Fruit fly (Drosophila melanogaster): ENCODE measurements around the gene betaNACtes3.
"Not testable (repeated sequence)": the region's sequence is repeated elsewhere in the genome, so short reads cannot be mapped to it uniquely, and the experiment has no call there.

Gene betaNACtes3

DNA sequence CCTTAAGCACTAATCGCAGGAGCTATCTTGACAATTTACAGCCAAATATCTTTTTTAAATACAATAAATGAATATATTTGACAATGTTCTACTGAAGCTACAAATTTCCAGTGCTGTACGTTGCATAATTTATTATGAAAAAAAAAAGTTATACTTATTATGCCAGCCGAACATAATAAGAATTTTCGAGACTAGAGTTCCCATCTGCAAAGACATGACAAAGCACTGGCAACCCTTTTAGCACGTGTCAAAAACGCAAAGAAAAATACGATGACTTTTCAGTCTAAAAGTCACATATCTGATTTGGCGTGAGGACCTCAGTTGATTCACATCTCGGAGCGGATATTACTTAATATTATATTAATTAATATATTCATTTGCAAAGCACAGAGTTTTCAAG is at the start of gene betaNACtes3:
TSS of gene betaNACtes3 (plus strand) at position 301 of the 400 bp plus-strand sequence.
- not testable (repeated sequence) for TF ChIP-seq CG12605 (GFP tag; IDR thresholded peaks at IDR 0.05); CG13204 (GFP tag; optimal IDR thresholded peaks at IDR 0.05); CG4496 (GFP tag; IDR thresholded peaks at IDR 0.05)

DNA sequence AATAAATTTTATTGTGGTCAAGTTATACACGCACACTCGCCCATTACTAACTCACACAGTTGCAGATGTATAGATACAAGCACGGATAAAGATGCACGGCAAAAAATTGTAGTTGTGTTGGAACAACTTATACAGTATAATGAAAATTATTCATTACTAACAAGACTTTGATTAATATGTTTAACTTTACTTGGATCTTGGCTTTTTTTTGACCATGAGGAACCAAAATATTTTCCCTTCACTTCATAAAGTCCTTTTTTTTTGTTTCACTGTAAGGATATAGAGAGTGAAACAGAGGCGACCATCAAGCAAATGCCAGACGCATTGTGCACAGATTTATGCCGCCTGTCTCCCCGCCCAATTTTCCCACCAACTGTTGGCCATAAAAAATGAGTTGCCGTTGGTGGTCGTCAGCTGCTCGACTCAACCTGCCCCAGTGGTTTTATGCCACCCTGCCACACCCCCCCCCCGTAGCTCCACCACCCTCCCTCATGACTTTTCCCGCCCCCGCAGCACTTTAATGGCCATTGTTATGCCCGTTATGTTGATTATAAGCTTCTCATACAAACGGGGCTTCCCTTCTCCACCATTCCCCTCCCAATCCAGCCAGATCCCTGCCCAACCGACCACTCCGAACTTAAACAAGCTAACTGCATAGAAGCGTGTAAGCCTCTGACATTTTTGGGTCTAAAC is 47.0 kb upstream of the betaNACtes3 start:
- TF ChIP-seq gl (tag; optimal IDR thresholded peaks at IDR 0.05), result no peak
- TF ChIP-seq CG32121 (GFP tag; IDR thresholded peaks at IDR 0.05), result no peak
- TF ChIP-seq Pif1A (GFP tag; optimal IDR thresholded peaks at IDR 0.05), result no peak

DNA sequence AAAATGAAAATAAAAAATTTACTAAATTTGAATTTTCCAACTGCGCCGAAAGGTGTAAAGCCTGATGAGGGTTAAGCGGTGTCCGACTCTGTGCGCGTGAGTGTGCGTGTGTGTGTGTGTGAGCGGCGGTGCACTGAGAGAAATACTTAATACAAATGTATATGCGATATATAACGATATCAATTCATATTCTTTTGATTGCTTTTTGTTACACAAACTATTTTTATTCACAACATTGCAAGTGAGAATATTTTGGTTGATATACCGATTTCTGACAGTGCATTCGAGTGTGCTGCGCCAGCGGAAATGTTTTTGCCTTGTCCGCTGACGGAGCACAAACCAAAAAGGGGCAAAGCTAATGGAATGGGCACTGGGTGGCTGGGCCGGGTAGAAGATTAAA is 46.4 kb upstream of the betaNACtes3 start:
- TF ChIP-seq CG8159 (tag; optimal IDR thresholded peaks at IDR 0.05), result peak; percentile 6
- no peak for TF ChIP-seq CG32121 (GFP tag; IDR thresholded peaks at IDR 0.05)

DNA sequence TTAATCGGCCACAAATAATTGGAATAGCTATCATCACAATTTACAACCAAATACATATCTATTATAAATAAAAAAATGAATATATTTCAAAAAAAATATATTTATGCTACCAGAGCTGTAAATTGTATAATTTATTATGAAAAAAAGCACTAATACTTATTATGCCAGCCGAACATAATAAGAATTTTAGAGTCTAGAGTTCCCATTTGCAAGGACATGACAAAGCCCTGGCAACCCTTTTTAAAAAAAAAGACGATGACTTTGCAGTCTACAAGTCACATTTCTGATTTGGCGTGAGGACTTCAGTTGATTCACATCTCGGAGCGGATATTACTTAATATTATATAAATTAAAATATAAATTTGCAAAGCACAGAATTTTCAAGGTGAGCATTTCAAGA is 1.4 kb downstream of the betaNACtes3 start, which contains the start of gene betaNACtes4:
TSS of gene betaNACtes4 (plus strand) at position 301 of the 400 bp plus-strand sequence.
- TF ChIP-seq gl (tag; optimal IDR thresholded peaks at IDR 0.05); CG12605 (GFP tag; IDR thresholded peaks at IDR 0.05); CG10348 (GFP tag; IDR thresholded peaks at IDR 0.05): not testable (repeated sequence)
